Fruit fly (Drosophila melanogaster): ENCODE results near the gene CG34130.
A peak's percentile ranks its signal among the peaks of the same experiment; 100 is the strongest.

The CG34130 gene

DNA sequence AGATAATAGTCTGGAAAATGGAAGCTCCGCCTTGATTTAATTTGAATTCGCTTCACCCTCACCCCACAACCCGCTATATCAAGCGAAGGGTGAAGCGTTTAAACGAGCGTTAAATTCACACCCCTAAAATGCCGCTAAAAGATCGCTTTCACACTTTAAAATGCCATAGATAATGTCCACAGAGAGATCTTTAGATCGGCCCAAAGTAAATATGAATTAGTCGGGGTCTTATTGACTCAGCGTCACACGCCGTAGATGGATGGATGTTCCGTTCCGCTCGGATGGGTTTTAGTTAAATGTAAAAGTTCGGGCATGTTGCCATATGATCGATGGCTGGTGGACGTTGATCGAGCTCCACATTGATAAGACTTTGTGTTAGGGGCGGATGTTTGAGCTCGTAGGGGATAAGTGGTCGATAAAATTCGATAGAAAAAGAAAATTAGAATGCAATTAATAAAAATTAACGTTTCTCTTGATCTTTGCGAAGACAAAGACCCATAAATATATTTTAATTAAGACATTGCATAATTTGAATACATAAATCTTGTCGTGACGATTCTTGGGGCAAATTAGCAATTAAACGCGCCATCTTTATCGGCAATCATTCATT lies 38.4 kb upstream of the CG34130 start (continued):
- TF ChIP-seq CG12219 (GFP tag; optimal IDR thresholded peaks at IDR 0.05) (peak; percentile 64), CG9609 (GFP tag; optimal IDR thresholded peaks at IDR 0.05) (peak; percentile 74), knrl (GFP tag; IDR thresholded peaks at IDR 0.05; ENCODE audit: partially characterized antibody) (no peak), CG9437 (GFP tag; optimal IDR thresholded peaks at IDR 0.05) (no peak), prd (optimal IDR thresholded peaks at IDR 0.05) (no peak), prd (GFP tag; IDR thresholded peaks at IDR 0.05) (peak; percentile 53; the same call in 2 of the 3 replicates), gsb-n (tag; optimal IDR thresholded peaks at IDR 0.05) (peak; percentile 87), klu (GFP tag; IDR thresholded peaks at IDR 0.05) (peak; percentile 67), CG30403 (GFP tag; optimal IDR thresholded peaks at IDR 0.05) (peak; percentile 47), fu2 (GFP tag; optimal IDR thresholded peaks at IDR 0.05) (peak; percentile 49), Abd-B (GFP tag; optimal IDR thresholded peaks at IDR 0.05) (no peak), CG4424 (GFP tag; optimal IDR thresholded peaks at IDR 0.05) (peak; percentile 42), CG10543 (GFP tag; optimal IDR thresholded peaks at IDR 0.05) (peak; percentile 91), CG9727 (GFP tag; optimal IDR thresholded peaks at IDR 0.05) (peak; percentile 87), CG11093 (GFP tag; IDR thresholded peaks at IDR 0.05) (peak; percentile 61; the same call in 1 of the 3 replicates), maf-S (GFP tag; optimal IDR thresholded peaks at IDR 0.05) (peak; percentile 89), da (GFP tag; optimal IDR thresholded peaks at IDR 0.05) (peak; percentile 71), sens-2 (GFP tag; IDR thresholded peaks at IDR 0.05) (peak; percentile 67), Ssrp (tag; optimal IDR thresholded peaks at IDR 0.05) (no peak), CG17802 (tag; optimal IDR thresholded peaks at IDR 0.05) (peak; percentile 48), Fer2 (tag; optimal IDR thresholded peaks at IDR 0.05) (peak; percentile 85), CkIIα-i1 (GFP tag; IDR thresholded peaks at IDR 0.05) (peak; percentile 74; the same call in 1 of the 2 replicates), CG11696 (GFP tag; IDR thresholded peaks at IDR 0.05) (peak; percentile 72), Mad (GFP tag; optimal IDR thresholded peaks at IDR 0.05) (peak; percentile 80), CG4854 (GFP tag; optimal IDR thresholded peaks at IDR 0.05) (peak; percentile 90), rib (GFP tag; IDR thresholded peaks at IDR 0.05) (peak; percentile 94), HmgD (GFP tag; optimal IDR thresholded peaks at IDR 0.05) (peak; percentile 60), Drgx (GFP tag; IDR thresholded peaks at IDR 0.05) (no peak), bigmax (GFP tag; optimal IDR thresholded peaks at IDR 0.05) (peak; percentile 53), sima (GFP tag; optimal IDR thresholded peaks at IDR 0.05) (peak; percentile 73), Usf (GFP tag; optimal IDR thresholded peaks at IDR 0.05) (peak; percentile 50), CG2875 (GFP tag; optimal IDR thresholded peaks at IDR 0.05) (peak; percentile 94), D19B (GFP tag; optimal IDR thresholded peaks at IDR 0.05) (peak; percentile 61), Sin3A (optimal IDR thresholded peaks at IDR 0.05) (no peak), tgo (GFP tag; IDR thresholded peaks at IDR 0.05) (peak; percentile 49; the same call in 2 of the 3 replicates), YL-1 (GFP tag; optimal IDR thresholded peaks at IDR 0.05) (peak; percentile 78), onecut (GFP tag; IDR thresholded peaks at IDR 0.05) (peak; percentile 81), ash1 (GFP tag; optimal IDR thresholded peaks at IDR 0.05) (peak; percentile 73), Tbp (GFP tag; optimal IDR thresholded peaks at IDR 0.05) (no peak), fru (optimal IDR thresholded peaks at IDR 0.05) (no peak), CG2202 (tag; optimal IDR thresholded peaks at IDR 0.05) (peak; percentile 92), H15 (GFP tag; IDR thresholded peaks at IDR 0.05) (peak; percentile 79), cato (GFP tag; optimal IDR thresholded peaks at IDR 0.05; ENCODE audit: borderline replicate concordance) (peak; percentile 76), gfzf (GFP tag; optimal IDR thresholded peaks at IDR 0.05) (peak; percentile 1), run (tag; optimal IDR thresholded peaks at IDR 0.05) (peak; percentile 64), dmrt11E (tag; optimal IDR thresholded peaks at IDR 0.05) (peak; percentile 62), CG15011 (GFP tag; optimal IDR thresholded peaks at IDR 0.05) (peak; percentile 86), CG31365 (tag; optimal IDR thresholded peaks at IDR 0.05) (peak; percentile 77), CG6791 (GFP tag; IDR thresholded peaks at IDR 0.05; ENCODE audit: partially characterized antibody) (no peak), CG7928 (GFP tag; optimal IDR thresholded peaks at IDR 0.05) (peak; percentile 63), hb (GFP tag; IDR thresholded peaks at IDR 0.05; ENCODE audit: partially characterized antibody) (no peak)

Measured in whole organism, embryonic.